Worm (Caenorhabditis elegans): ENCODE results near the gene EEED8.18.
A peak's percentile ranks its signal among the peaks of the same experiment; 100 is the strongest.

The EEED8.18 gene

ce11 chrII:5399201-5399600 is 13.2 kb downstream of the EEED8.18 start, which contains the start of gene mog-5 (continued):
- no peak for TF ChIP-seq ceh-9 (tag; optimal IDR thresholded peaks at IDR 0.05)
- no peak for TF ChIP-seq fkh-6 (tag; optimal IDR thresholded peaks at IDR 0.05)
- TF ChIP-seq K09A11.1 (tag; optimal IDR thresholded peaks at IDR 0.05; ENCODE audit: insufficient read depth) = peak; percentile 82
- peak; percentile 13 for TF ChIP-seq zip-5 (tag; optimal IDR thresholded peaks at IDR 0.05)
- TF ChIP-seq sdc-2 (tag; optimal IDR thresholded peaks at IDR 0.05) = no peak
- no peak for TF ChIP-seq unc-3 (GFP tag; conservative IDR thresholded peaks at IDR 0.05)
- TF ChIP-seq unc-3 (tag; optimal IDR thresholded peaks at IDR 0.05) = no peak
- TF ChIP-seq npax-4 (tag; optimal IDR thresholded peaks at IDR 0.05) = no peak
- TF ChIP-seq ceh-2 (tag; optimal IDR thresholded peaks at IDR 0.05) = peak; percentile 5
- no peak for TF ChIP-seq dmd-4 (tag; optimal IDR thresholded peaks at IDR 0.05; ENCODE audit: borderline replicate concordance)
- no peak for TF ChIP-seq rnt-1 (tag; optimal IDR thresholded peaks at IDR 0.05)
- peak; percentile 26 for TF ChIP-seq unc-86 (tag; optimal IDR thresholded peaks at IDR 0.05)
- peak; percentile 55 for TF ChIP-seq sox-4 (tag; optimal IDR thresholded peaks at IDR 0.05)
- TF ChIP-seq C08G9.2 (tag; optimal IDR thresholded peaks at IDR 0.05) = no peak
- peak; percentile 32 for TF ChIP-seq pha-2 (tag; optimal IDR thresholded peaks at IDR 0.05)
- no peak for TF ChIP-seq ceh-24 (tag; optimal IDR thresholded peaks at IDR 0.05)
- peak; percentile 32 for TF ChIP-seq nfya-1 (tag; optimal IDR thresholded peaks at IDR 0.05)
- TF ChIP-seq hlh-6 (tag; optimal IDR thresholded peaks at IDR 0.05) = no peak
- TF ChIP-seq gmeb-2 (tag; optimal IDR thresholded peaks at IDR 0.05) = no peak

ce11 chrII:5398779-5399178 is 13.6 kb downstream of the EEED8.18 start, which contains the start of gene fbxl-3:
TSS of gene fbxl-3 (minus strand) at chrII:5398902.
- TF ChIP-seq ceh-22 (tag; optimal IDR thresholded peaks at IDR 0.05) (no peak), ceh-14 (tag; optimal IDR thresholded peaks at IDR 0.05) (no peak), hlh-30 (tag; optimal IDR thresholded peaks at IDR 0.05; ENCODE audit: insufficient read depth) (no peak), ceh-19 (GFP tag; optimal IDR thresholded peaks at IDR 0.05) (no peak), ceh-18 (tag; optimal IDR thresholded peaks at IDR 0.05) (no peak), lin-11 (tag; optimal IDR thresholded peaks at IDR 0.05) (no peak)

ce11 chrII:5395594-5395993 is 16.8 kb downstream of the EEED8.18 start, which contains the start of gene pink-1:
TSS of gene pink-1 (minus strand) at chrII:5395694.
- no peak for TF ChIP-seq ceh-14 (tag; optimal IDR thresholded peaks at IDR 0.05)

- TF ChIP-seq pros-1 (tag; optimal IDR thresholded peaks at IDR 0.05) (no peak), ceh-19 (GFP tag; optimal IDR thresholded peaks at IDR 0.05) (no peak), ceh-30 (tag; optimal IDR thresholded peaks at IDR 0.05) (no peak), sox-2 (GFP tag; IDR thresholded peaks at IDR 0.05) (no peak), ceh-6 (GFP tag; optimal IDR thresholded peaks at IDR 0.05) (no peak), elt-4 (tag; optimal IDR thresholded peaks at IDR 0.05) (no peak), lim-6 (tag; optimal IDR thresholded peaks at IDR 0.05) (no peak), ceh-48 (tag; optimal IDR thresholded peaks at IDR 0.05) (no peak), dmd-4 (tag; optimal IDR thresholded peaks at IDR 0.05; ENCODE audit: borderline replicate concordance) (no peak), pha-2 (tag; optimal IDR thresholded peaks at IDR 0.05) (no peak), elt-2 (tag; optimal IDR thresholded peaks at IDR 0.05) (no peak), sox-4 (tag; optimal IDR thresholded peaks at IDR 0.05) (no peak), sdc-2 (tag; optimal IDR thresholded peaks at IDR 0.05) (no peak), Y22D7AL.16 (tag; optimal IDR thresholded peaks at IDR 0.05) (no peak)
Observed at ce11 chrII:5393090-5393489, 19.3 kb downstream of the EEED8.18 start, which contains the start of gene brap-2. TSS of gene brap-2 (minus strand) at chrII:5393190.

- no peak for TF ChIP-seq K02D7.2 (tag; optimal IDR thresholded peaks at IDR 0.05)
- no peak for TF ChIP-seq gmeb-2 (tag; optimal IDR thresholded peaks at IDR 0.05)
- TF ChIP-seq hlh-8 (tag; optimal IDR thresholded peaks at IDR 0.05) = no peak
- peak; percentile 2 for TF ChIP-seq elt-2 (tag; optimal IDR thresholded peaks at IDR 0.05)
- no peak for TF ChIP-seq madf-2 (tag; optimal IDR thresholded peaks at IDR 0.05)
Observed at ce11 chrII:5391447-5391846, 21.0 kb downstream of the EEED8.18 start.
